Fruit fly (Drosophila melanogaster) whole organism, embryonic: ENCODE measurements around the gene aru.

Experiments
- Aef1 ChIP-seq: fragments of 200-800 bp; sonication (Bioruptor generic); IDR thresholded peaks from 3 replicates; pipeline ENCODE4 v1.3.6; 2022; ENCODE audit warnings: missing biosample characterization, missing genetic modification characterization
- Bdp1 ChIP-seq: fragments of 200-800 bp; sonication (Bioruptor generic); optimal IDR thresholded peaks from 3 replicates; lab custom pipeline; 2016; ENCODE audit warnings: missing biosample characterization, missing genetic modification characterization
- CG10431 ChIP-seq: fragments of 200-800 bp; sonication (Bioruptor generic); optimal IDR thresholded peaks from 3 replicates; lab custom pipeline; 2018; ENCODE audit warnings: missing biosample characterization, mild to moderate bottlenecking, missing genetic modification characterization
- CG10565 ChIP-seq: fragments of 200-800 bp; sonication (Bioruptor generic); optimal IDR thresholded peaks from 3 replicates; lab custom pipeline; 2016; ENCODE audit warnings: missing biosample characterization, mild to moderate bottlenecking, missing genetic modification characterization
- CG12071 ChIP-seq: fragments of 200-800 bp; sonication (Bioruptor generic); optimal IDR thresholded peaks from 3 replicates; lab custom pipeline; 2018; ENCODE audit warnings: missing biosample characterization, mild to moderate bottlenecking, missing genetic modification characterization
- CG12155 ChIP-seq: fragments of 200-800 bp; sonication (Bioruptor generic); optimal IDR thresholded peaks from 3 replicates; lab custom pipeline; 2016; ENCODE audit warnings: missing biosample characterization, missing genetic modification characterization
- CG12236 ChIP-seq: fragments of 200-800 bp; sonication (Bioruptor generic); optimal IDR thresholded peaks from 2 replicates; lab custom pipeline; 2016; ENCODE audit warnings: missing biosample characterization, missing genetic modification characterization
- CG14050 ChIP-seq: fragments of 200-800 bp; sonication (Bioruptor generic); IDR thresholded peaks from 3 replicates; pipeline ENCODE4 v1.3.6; 2022; ENCODE audit warnings: missing biosample characterization, missing genetic modification characterization
- CG14667 ChIP-seq: fragments of 200-800 bp; sonication (Bioruptor generic); IDR thresholded peaks from 2 replicates; pipeline ENCODE4 v1.3.6; 2022; ENCODE audit warnings: missing biosample characterization, missing genetic modification characterization
- CG14710 ChIP-seq: fragments of 200-800 bp; sonication (Bioruptor generic); optimal IDR thresholded peaks from 3 replicates; lab custom pipeline; 2019; ENCODE audit warnings: missing biosample characterization, mild to moderate bottlenecking, missing genetic modification characterization, moderate library complexity
- CG16813 ChIP-seq: fragments of 200-800 bp; sonication (Bioruptor generic); IDR thresholded peaks from 3 replicates; pipeline ENCODE4 v1.3.6; 2022; ENCODE audit warnings: missing biosample characterization, missing genetic modification characterization; ENCODE audit not compliant: partially characterized antibody
- CG33557 ChIP-seq: fragments of 200-800 bp; sonication (Bioruptor generic); optimal IDR thresholded peaks from 2 replicates; lab custom pipeline; 2019; ENCODE audit warnings: missing biosample characterization, mild to moderate bottlenecking, missing genetic modification characterization, moderate library complexity
- CG3726 ChIP-seq: fragments of 200-800 bp; sonication (Bioruptor generic); IDR thresholded peaks from 3 replicates; pipeline ENCODE4, ENCODE4 v1.3.6; 2022; ENCODE audit warnings: missing biosample characterization, missing genetic modification characterization
- CG3838 ChIP-seq: fragments of 200-800 bp; sonication (Bioruptor generic); optimal IDR thresholded peaks from 3 replicates; lab custom pipeline; 2016; ENCODE audit warnings: missing biosample characterization, missing genetic modification characterization
- CG6791 ChIP-seq: fragments of 200-800 bp; sonication (Bioruptor generic); IDR thresholded peaks from 3 replicates; pipeline ENCODE4 v1.3.6; 2022; ENCODE audit warnings: missing biosample characterization, missing genetic modification characterization; ENCODE audit not compliant: partially characterized antibody
- CG6854 ChIP-seq: fragments of 200-800 bp; sonication (Bioruptor generic); optimal IDR thresholded peaks from 3 replicates; lab custom pipeline; 2017; ENCODE audit warnings: missing biosample characterization, mild to moderate bottlenecking, missing genetic modification characterization
- CG7786 ChIP-seq: fragments of 200-800 bp; sonication (Bioruptor generic); optimal IDR thresholded peaks from 2 replicates; lab custom pipeline; 2016; ENCODE audit warnings: missing biosample characterization, missing genetic modification characterization
- CG8290 ChIP-seq, 3 experiments: fragments of 200-800 bp; sonication (Bioruptor generic); optimal IDR thresholded peaks; 2 replicates each; lab custom pipeline; 2016 to 2019; ENCODE audit warnings: missing biosample characterization in 3 of 3, missing genetic modification characterization in 3 of 3, mild to moderate bottlenecking in 2 of 3, moderate library complexity in 1 of 3
- CG9609 ChIP-seq: fragments of 200-800 bp; sonication (Bioruptor generic); optimal IDR thresholded peaks from 3 replicates; lab custom pipeline; 2016; ENCODE audit warnings: missing biosample characterization, missing genetic modification characterization
- CG9727 ChIP-seq: fragments of 200-800 bp; sonication (Bioruptor generic); optimal IDR thresholded peaks from 3 replicates; lab custom pipeline; 2017; ENCODE audit warnings: missing biosample characterization, mild to moderate bottlenecking, missing genetic modification characterization
- CG9817 ChIP-seq: fragments of 200-800 bp; sonication (Bioruptor generic); optimal IDR thresholded peaks from 2 replicates; lab custom pipeline; 2018; ENCODE audit warnings: missing biosample characterization, mild to moderate bottlenecking, missing genetic modification characterization, moderate library complexity
- E2f2 ChIP-seq: fragments of 200-800 bp; sonication (Bioruptor generic); IDR thresholded peaks from 2 replicates; pipeline ENCODE4 v1.3.6; 2022; ENCODE audit warnings: missing biosample characterization, missing genetic modification characterization
- Fer1 ChIP-seq: fragments of 200-800 bp; sonication (Bioruptor generic); optimal IDR thresholded peaks from 2 replicates; lab custom pipeline; 2017; ENCODE audit warnings: missing biosample characterization, mild to moderate bottlenecking, missing genetic modification characterization
- H2.0 ChIP-seq: fragments of 200-800 bp; sonication (Bioruptor generic); IDR thresholded peaks from 2 replicates; pipeline ENCODE4 v1.3.6; 2022; ENCODE audit warnings: missing biosample characterization, missing genetic modification characterization
- HmgZ ChIP-seq: fragments of 200-800 bp; sonication (Bioruptor generic); optimal IDR thresholded peaks from 2 replicates; lab custom pipeline; 2018; ENCODE audit warnings: missing biosample characterization, mild to moderate bottlenecking, missing genetic modification characterization
- Jarid2 ChIP-seq: fragments of 200-800 bp; sonication (Bioruptor generic); optimal IDR thresholded peaks from 3 replicates; lab custom pipeline; 2017; ENCODE audit warnings: mild to moderate bottlenecking, missing biosample characterization, missing genetic modification reagents, missing genetic modification characterization
- Mes4 ChIP-seq: fragments of 200-800 bp; sonication (Bioruptor generic); optimal IDR thresholded peaks from 2 replicates; lab custom pipeline; 2016; ENCODE audit warnings: missing biosample characterization, missing genetic modification characterization
- NC2α ChIP-seq: fragments of 200-800 bp; sonication (Bioruptor generic); optimal IDR thresholded peaks from 2 replicates; lab custom pipeline; 2016; ENCODE audit warnings: missing biosample characterization, missing genetic modification characterization
- PHDP ChIP-seq: fragments of 200-800 bp; sonication (Bioruptor generic); optimal IDR thresholded peaks from 3 replicates; lab custom pipeline; 2018; ENCODE audit warnings: missing biosample characterization, mild to moderate bottlenecking, missing genetic modification characterization, moderate library complexity
- Poxn ChIP-seq: fragments of 200-800 bp; sonication (Bioruptor generic); IDR thresholded peaks from 2 replicates; pipeline ENCODE4 v1.3.6; 2022; ENCODE audit warnings: missing biosample characterization, missing genetic modification characterization
- Six4 ChIP-seq: fragments of 200-800 bp; sonication (Bioruptor generic); optimal IDR thresholded peaks from 2 replicates; lab custom pipeline; 2016; ENCODE audit warnings: missing biosample characterization, missing genetic modification characterization
- TFAM ChIP-seq: fragments of 200-800 bp; sonication (Bioruptor generic); optimal IDR thresholded peaks from 2 replicates; lab custom pipeline; 2017; ENCODE audit warnings: missing biosample characterization, missing genetic modification characterization, inconsistent platforms
- chm ChIP-seq: fragments of 200-800 bp; sonication (Bioruptor generic); IDR thresholded peaks from 2 replicates; pipeline ENCODE4 v1.3.6; 2022; ENCODE audit warnings: missing biosample characterization, missing genetic modification characterization
- croc ChIP-seq: fragments of 200-800 bp; sonication (Bioruptor generic); conservative IDR thresholded peaks from 3 replicates; pipeline ENCODE4 v1.3.6; 2022; ENCODE audit warnings: missing biosample characterization, missing genetic modification characterization
- eve ChIP-seq, 2 experiments: fragments of >200 bp; optimal IDR thresholded peaks; 2 replicates each; lab custom pipeline; 2017; ENCODE audit warnings: missing biosample characterization in 2 of 2, missing genetic modification characterization in 2 of 2
- eyg ChIP-seq: fragments of 200-800 bp; sonication (Bioruptor generic); optimal IDR thresholded peaks from 3 replicates; lab custom pipeline; 2016; ENCODE audit warnings: missing biosample characterization, missing genetic modification characterization
- fd64A ChIP-seq: fragments of 200-800 bp; sonication (Bioruptor generic); optimal IDR thresholded peaks from 3 replicates; lab custom pipeline; 2018; ENCODE audit warnings: missing biosample characterization, mild to moderate bottlenecking, missing genetic modification characterization
- gcm ChIP-seq: fragments of 200-800 bp; sonication (Bioruptor generic); optimal IDR thresholded peaks from 2 replicates; lab custom pipeline; 2019; ENCODE audit warnings: missing biosample characterization, mild to moderate bottlenecking, missing genetic modification characterization, moderate library complexity
- grn ChIP-seq: fragments of 200-800 bp; sonication (Bioruptor generic); optimal IDR thresholded peaks from 3 replicates; lab custom pipeline; 2017; ENCODE audit warnings: missing biosample characterization, missing genetic modification characterization
- hth ChIP-seq: fragments of >200 bp; optimal IDR thresholded peaks from 2 replicates; lab custom pipeline; 2017; ENCODE audit warnings: inconsistent platforms
- mirr ChIP-seq: fragments of 200-800 bp; sonication (Bioruptor generic); optimal IDR thresholded peaks from 3 replicates; lab custom pipeline; 2018; ENCODE audit warnings: missing biosample characterization, mild to moderate bottlenecking, missing genetic modification characterization
- nau ChIP-seq: fragments of 200-800 bp; sonication (Bioruptor generic); optimal IDR thresholded peaks from 3 replicates; lab custom pipeline; 2017; ENCODE audit warnings: missing biosample characterization, mild to moderate bottlenecking, missing genetic modification characterization, missing genetic modification reagents
- oc ChIP-seq: fragments of 200-800 bp; sonication (Bioruptor generic); optimal IDR thresholded peaks from 2 replicates; lab custom pipeline; 2018; ENCODE audit warnings: missing biosample characterization, mild to moderate bottlenecking, missing genetic modification characterization, moderate library complexity
- pan ChIP-seq, 4 experiments: fragments of >200 bp in 3 of 4; fragments of 200-800 bp in 1 of 4; sonication (Bioruptor generic) in 1 of 4; optimal IDR thresholded peaks in 3 of 4; IDR thresholded peaks in 1 of 4; 2 replicates each; pipeline versions ENCODE4 v1.3.6 to Lab custom; 2017 to 2022; ENCODE audit warnings: missing biosample characterization in 2 of 4, missing genetic modification characterization in 2 of 4, mixed read lengths in 1 of 4
- pita ChIP-seq: fragments of 200-800 bp; sonication (Bioruptor generic); optimal IDR thresholded peaks from 2 replicates; lab custom pipeline; 2017; ENCODE audit warnings: missing biosample characterization, mild to moderate bottlenecking, missing genetic modification characterization
- salm ChIP-seq: fragments of 200-800 bp; sonication (Bioruptor generic); optimal IDR thresholded peaks from 2 replicates; lab custom pipeline; 2018; ENCODE audit warnings: missing biosample characterization, mild to moderate bottlenecking, missing genetic modification characterization
- sens ChIP-seq: fragments of 200-800 bp; sonication (Bioruptor generic); peaks from one replicate; lab custom pipeline; 2016; ENCODE audit warnings: missing biosample characterization, missing genetic modification characterization
- sens-2 ChIP-seq: fragments of 200-800 bp; sonication (Bioruptor generic); IDR thresholded peaks from 2 replicates; pipeline ENCODE4 v1.3.6; 2022; ENCODE audit warnings: missing biosample characterization, missing genetic modification characterization
- tup ChIP-seq: fragments of 200-800 bp; sonication (Bioruptor generic); optimal IDR thresholded peaks from 2 replicates; lab custom pipeline; 2016; ENCODE audit warnings: missing biosample characterization, mild to moderate bottlenecking, missing genetic modification characterization, moderate library complexity

aru gene

dm6 chr2L:845341-846004 is 22.7 kb downstream of the aru start (continued):
- peak; percentile 17 for TF ChIP-seq CG10565
- peak; percentile 57 for TF ChIP-seq CG8290 (GFP tag; optimal IDR thresholded peaks at IDR 0.05; lab: Kevin White, UChicago)
- TF ChIP-seq CG8290 (tag; optimal IDR thresholded peaks at IDR 0.05; lab: Kevin White, UChicago) = peak in 1 of 2 experiments; percentile 97
- TF ChIP-seq nau (GFP tag; lab: Kevin White, UChicago) = peak; percentile 90
- no peak for TF ChIP-seq hth
- no peak for TF ChIP-seq eve (GFP tag; optimal IDR thresholded peaks at IDR 0.05; lab: Kevin White, UChicago)
- peak; percentile 86 for TF ChIP-seq oc
- TF ChIP-seq sens (GFP tag; lab: Kevin White, UChicago) = peak; percentile 96
- TF ChIP-seq CG9727 (GFP tag; lab: Kevin White, UChicago) = peak; percentile 66
- peak; percentile 80 for TF ChIP-seq Six4 (GFP tag; lab: Kevin White, UChicago)
- TF ChIP-seq PHDP (tag; lab: Kevin White, UChicago) = peak; percentile 88
- peak; percentile 95 for TF ChIP-seq CG12071 (GFP tag; lab: Kevin White, UChicago)
- no peak for TF ChIP-seq CG16813 (GFP tag; lab: Robert Waterston, UW)
- peak; percentile 67; the same call in 2 of the 3 replicates for TF ChIP-seq CG3726 (GFP tag; lab: Robert Waterston, UW)
- no peak for TF ChIP-seq pan (optimal IDR thresholded peaks at IDR 0.05; lab: Kevin White, UChicago)
- TF ChIP-seq pan (GFP tag; optimal IDR thresholded peaks at IDR 0.05 in 1 of 2, IDR thresholded peaks at IDR 0.05 in 1 of 2) = peak in 1 of 2 experiments; percentile 92
- TF ChIP-seq Fer1 = peak; percentile 90
- TF ChIP-seq CG6791 (GFP tag; lab: Robert Waterston, UW) = no peak
- peak; percentile 88 for TF ChIP-seq CG14050 (GFP tag; lab: Robert Waterston, UW)
- TF ChIP-seq Jarid2 (GFP tag; lab: Kevin White, UChicago) = no peak
- TF ChIP-seq HmgZ = peak; percentile 83
- TF ChIP-seq CG3838 (GFP tag; lab: Kevin White, UChicago) = peak; percentile 50
- TF ChIP-seq eyg (GFP tag; lab: Kevin White, UChicago) = peak; percentile 68
- TF ChIP-seq E2f2 = peak; percentile 69
- TF ChIP-seq H2.0 (GFP tag; lab: Robert Waterston, UW) = peak; percentile 92
- peak; percentile 72 for TF ChIP-seq gcm (GFP tag; lab: Kevin White, UChicago)
- peak; percentile 74 for TF ChIP-seq mirr
- TF ChIP-seq TFAM (GFP tag; lab: Kevin White, UChicago) = no peak
- peak; percentile 83 for TF ChIP-seq Aef1 (GFP tag; lab: Robert Waterston, UW)
- peak; percentile 88 for TF ChIP-seq CG9817 (tag; lab: Kevin White, UChicago)
- peak; percentile 68; the same call in 2 of the 3 replicates for TF ChIP-seq croc (GFP tag; lab: Robert Waterston, UW)
- TF ChIP-seq grn (GFP tag; lab: Kevin White, UChicago) = no peak
- TF ChIP-seq CG6854 (GFP tag; lab: Kevin White, UChicago) = peak; percentile 58
- TF ChIP-seq Mes4 (GFP tag; lab: Kevin White, UChicago) = peak; percentile 77
- TF ChIP-seq CG12155 (GFP tag; lab: Kevin White, UChicago) = peak; percentile 79
- no peak for TF ChIP-seq CG33557 (GFP tag; lab: Kevin White, UChicago)
- peak; percentile 64; the same call in 1 of the 2 replicates for TF ChIP-seq Poxn (GFP tag; lab: Robert Waterston, UW)
- TF ChIP-seq fd64A (GFP tag; lab: Kevin White, UChicago) = peak; percentile 63
- TF ChIP-seq pita (GFP tag; lab: Kevin White, UChicago) = no peak
- peak; percentile 59 for TF ChIP-seq salm (tag; lab: Kevin White, UChicago)
- peak; percentile 60 for TF ChIP-seq Bdp1
- peak; percentile 66 for TF ChIP-seq NC2α
- TF ChIP-seq CG7786 (GFP tag; lab: Kevin White, UChicago) = peak; percentile 90
- peak; percentile 88 for TF ChIP-seq CG14667 (GFP tag; lab: Robert Waterston, UW)
- TF ChIP-seq sens-2 (GFP tag; lab: Robert Waterston, UW) = peak; percentile 87
- TF ChIP-seq CG14710 (tag; lab: Kevin White, UChicago) = peak; percentile 55
- TF ChIP-seq CG9609 (GFP tag; lab: Kevin White, UChicago) = peak; percentile 88
- peak; percentile 60 for TF ChIP-seq CG12236 (GFP tag; lab: Kevin White, UChicago)
- TF ChIP-seq chm (GFP tag; lab: Robert Waterston, UW) = peak; percentile 89
- TF ChIP-seq CG10431 (GFP tag; lab: Kevin White, UChicago) = peak; percentile 40
- TF ChIP-seq tup (GFP tag; lab: Kevin White, UChicago) = no peak
